Fruit fly (Drosophila melanogaster) whole organism, adult: ENCODE results near the gene qtc.

Experiments used
- CG12768 ChIP-seq: fragments of 200-800 bp; sonication (Bioruptor generic); optimal IDR thresholded peaks from 2 replicates; lab custom pipeline; 2017; ENCODE audit warnings: missing biosample characterization, missing genetic modification characterization, mild to moderate bottlenecking, moderate library complexity, missing genetic modification reagents
- CG33017 ChIP-seq: fragments of 200-800 bp; sonication (Bioruptor generic); optimal IDR thresholded peaks from 2 replicates; lab custom pipeline; 2018; ENCODE audit warnings: missing biosample characterization, mild to moderate bottlenecking, missing genetic modification characterization, moderate library complexity
- CG5204 ChIP-seq: fragments of 200-800 bp; sonication (Bioruptor generic); optimal IDR thresholded peaks from 2 replicates; lab custom pipeline; 2016; ENCODE audit warnings: missing biosample characterization, missing genetic modification characterization
- Mnt ChIP-seq: fragments of 200-800 bp; sonication (Bioruptor generic); optimal IDR thresholded peaks from 2 replicates; lab custom pipeline; 2016; ENCODE audit warnings: missing biosample characterization, mild to moderate bottlenecking, missing genetic modification characterization
- cnc ChIP-seq, 2 experiments: fragments of >200 bp; optimal IDR thresholded peaks; 2 replicates each; lab custom pipeline; 2017
- pad ChIP-seq: fragments of 200-800 bp; sonication (Bioruptor generic); optimal IDR thresholded peaks from 3 replicates; lab custom pipeline; 2017; ENCODE audit warnings: missing biosample characterization, missing genetic modification characterization, mild to moderate bottlenecking, moderate library complexity, missing genetic modification reagents
- tj ChIP-seq: fragments of 200-800 bp; sonication (Bioruptor generic); optimal IDR thresholded peaks from 3 replicates; lab custom pipeline; 2017; ENCODE audit warnings: missing biosample characterization, mild to moderate bottlenecking, missing genetic modification characterization, moderate library complexity

DNA sequence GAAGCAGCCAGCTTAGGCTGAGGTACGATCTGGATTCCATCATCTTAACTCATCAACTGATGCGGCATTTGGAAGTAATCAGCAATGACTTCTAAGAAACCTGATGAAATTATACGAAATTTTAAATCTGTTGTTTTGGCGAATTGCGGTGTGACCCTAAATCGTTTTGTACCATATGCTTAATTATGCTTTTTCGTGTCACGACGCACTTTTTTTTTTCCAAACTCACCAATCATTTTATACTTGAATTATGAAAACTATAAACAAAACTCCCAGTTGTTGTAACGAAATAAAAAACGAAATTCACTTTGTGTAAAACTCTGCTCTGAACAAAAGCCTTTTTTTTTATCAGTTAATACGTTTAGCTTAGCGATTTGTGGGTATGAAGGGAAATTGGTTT lies 2.5 kb upstream of the qtc start, which contains the start of gene Nepl3:
- no peak for TF ChIP-seq Mnt (GFP tag; lab: Kevin White, UChicago)
- TF ChIP-seq cnc (optimal IDR thresholded peaks at IDR 0.05; lab: Kevin White, UChicago), result no peak
- TF ChIP-seq CG12768 (GFP tag; lab: Kevin White, UChicago), result no peak
- TF ChIP-seq CG5204 (GFP tag; lab: Kevin White, UChicago), result no peak
- no peak for TF ChIP-seq CG33017 (tag; lab: Kevin White, UChicago)
- no peak for TF ChIP-seq pad (GFP tag; lab: Kevin White, UChicago)
- no peak for TF ChIP-seq tj (GFP tag; lab: Kevin White, UChicago)
